Comparison of ENCODE assay signal across 1 worm cellular context in the genomic region with DNA sequence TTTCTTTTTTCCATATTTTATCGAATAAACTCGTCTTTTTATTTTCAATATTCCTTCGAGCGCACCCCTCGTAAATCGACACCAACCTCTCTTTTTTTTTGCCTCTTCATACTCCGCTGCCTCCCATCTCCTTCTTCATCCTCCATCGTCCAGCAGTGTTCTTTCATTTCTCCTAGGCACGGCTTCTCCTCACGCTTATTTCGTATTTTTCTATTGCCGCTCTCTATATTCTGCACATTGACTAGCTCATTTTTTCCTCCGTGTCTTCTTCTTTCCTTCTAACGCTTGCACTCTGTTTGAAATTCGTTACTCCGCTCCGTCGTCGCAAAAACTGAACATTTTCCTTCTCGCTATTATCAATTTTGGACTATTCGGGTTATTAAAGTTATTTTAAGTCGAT.
TF ChIP-seq lines count a peak whose summit lies in the region.

No protein-coding gene starts in this region.

TF ChIP-seq in whole organism, L1 larva, 84 proteins besides CTCF, POLR2A, EP300 and RAD21 (continued from another document):
- TF ChIP-seq dsc-1 (tag; optimal IDR thresholded peaks at IDR 0.05; lab: Kevin White, UChicago) = no peak
- TF ChIP-seq lin-14 (GFP tag; optimal IDR thresholded peaks at IDR 0.05; lab: Kevin White, UChicago) = peak; percentile 71
- TF ChIP-seq jun-1 (tag; optimal IDR thresholded peaks at IDR 0.05; lab: Kevin White, UChicago) = no peak
- TF ChIP-seq Y116A8C.19 (tag; optimal IDR thresholded peaks at IDR 0.05; lab: Kevin White, UChicago; ENCODE audit: borderline replicate concordance) = no peak
- no peak for TF ChIP-seq elt-3 (tag; optimal IDR thresholded peaks at IDR 0.05; lab: Kevin White, UChicago)
- TF ChIP-seq mef-2 (tag; optimal IDR thresholded peaks at IDR 0.05; lab: Kevin White, UChicago) = no peak
- TF ChIP-seq ceh-88 (GFP tag; IDR thresholded peaks at IDR 0.05; lab: Robert Waterston, UW) = no peak
- TF ChIP-seq nhr-71 (tag; optimal IDR thresholded peaks at IDR 0.05; lab: Kevin White, UChicago) = no peak
- peak; percentile 9 for TF ChIP-seq fkh-8 (tag; optimal IDR thresholded peaks at IDR 0.05; lab: Kevin White, UChicago)
- TF ChIP-seq ceh-63 (GFP tag; optimal IDR thresholded peaks at IDR 0.05; lab: Kevin White, UChicago) = no peak
- TF ChIP-seq ztf-4 (tag; optimal IDR thresholded peaks at IDR 0.05; lab: Kevin White, UChicago) = no peak
- TF ChIP-seq lsy-2 (tag; optimal IDR thresholded peaks at IDR 0.05; lab: Kevin White, UChicago) = peak in 1 of 2 experiments; percentile 16
- no peak for TF ChIP-seq nhr-76 (tag; optimal IDR thresholded peaks at IDR 0.05; lab: Kevin White, UChicago)
- TF ChIP-seq sup-37 (GFP tag; optimal IDR thresholded peaks at IDR 0.05; lab: Kevin White, UChicago) = no peak
- peak; percentile 18 for TF ChIP-seq nhr-47 (tag; optimal IDR thresholded peaks at IDR 0.05; lab: Kevin White, UChicago)
- no peak for TF ChIP-seq lin-39 (tag; optimal IDR thresholded peaks at IDR 0.05; lab: Kevin White, UChicago)
- no peak for TF ChIP-seq C04F5.9 (tag; optimal IDR thresholded peaks at IDR 0.05; lab: Kevin White, UChicago)
- no peak for TF ChIP-seq aly-2 (tag; optimal IDR thresholded peaks at IDR 0.05; lab: Kevin White, UChicago)
- TF ChIP-seq ces-1 (GFP tag; optimal IDR thresholded peaks at IDR 0.05; lab: Kevin White, UChicago) = no peak
- no peak for TF ChIP-seq hpl-2 (GFP tag; optimal IDR thresholded peaks at IDR 0.05; lab: Kevin White, UChicago)
- no peak for TF ChIP-seq C34B4.2 (tag; optimal IDR thresholded peaks at IDR 0.05; lab: Kevin White, UChicago)
